Fruit fly (Drosophila melanogaster) whole organism, prepupa: ENCODE data around the gene TAF1B.

Source experiments
- CG10631 ChIP-seq: fragments of 200-800 bp; sonication (Bioruptor generic); optimal IDR thresholded peaks from 2 replicates; lab custom pipeline; 2016; ENCODE audit warnings: missing biosample characterization, missing genetic modification characterization
- CG10669 ChIP-seq: fragments of 200-800 bp; sonication (Bioruptor generic); optimal IDR thresholded peaks from 3 replicates; lab custom pipeline; 2018; ENCODE audit warnings: missing biosample characterization, mild to moderate bottlenecking, missing genetic modification characterization, moderate library complexity
- CG11294 ChIP-seq: fragments of 200-800 bp; sonication (Bioruptor generic); IDR thresholded peaks from 2 replicates; pipeline ENCODE4 v1.3.6; 2022; ENCODE audit warnings: missing biosample characterization, missing genetic modification characterization
- CG11762 ChIP-seq: fragments of 200-800 bp; sonication (Bioruptor generic); optimal IDR thresholded peaks from 3 replicates; lab custom pipeline; 2016; ENCODE audit warnings: missing biosample characterization, missing genetic modification characterization; ENCODE audit not compliant: insufficient read depth
- CG15336 ChIP-seq: fragments of 200-800 bp; sonication (Bioruptor generic); IDR thresholded peaks from 2 replicates; pipeline ENCODE4 v1.3.6; 2022; ENCODE audit warnings: missing biosample characterization, missing genetic modification characterization
- CG1621 ChIP-seq: fragments of 200-800 bp; sonication (Bioruptor generic); optimal IDR thresholded peaks from 3 replicates; lab custom pipeline; 2018; ENCODE audit warnings: missing biosample characterization, mild to moderate bottlenecking, missing genetic modification characterization
- CG3032 ChIP-seq: fragments of 200-800 bp; optimal IDR thresholded peaks from 2 replicates; lab custom pipeline; 2019; ENCODE audit warnings: missing biosample characterization, mild to moderate bottlenecking, missing genetic modification characterization, moderate library complexity
- CG31627 ChIP-seq: fragments of 200-800 bp; sonication (Bioruptor generic); optimal IDR thresholded peaks from 3 replicates; lab custom pipeline; 2016; ENCODE audit warnings: missing biosample characterization, missing genetic modification characterization
- CG34406 ChIP-seq: fragments of 200-800 bp; sonication (Bioruptor generic); optimal IDR thresholded peaks from 3 replicates; lab custom pipeline; 2016; ENCODE audit warnings: missing biosample characterization, missing genetic modification characterization
- CG6163 ChIP-seq: fragments of 200-800 bp; sonication (Bioruptor generic); IDR thresholded peaks from 3 replicates; pipeline ENCODE4 v1.3.6; 2022; ENCODE audit warnings: missing biosample characterization, missing genetic modification characterization
- CG6792 ChIP-seq: fragments of 200-800 bp; sonication (Bioruptor generic); optimal IDR thresholded peaks from 3 replicates; lab custom pipeline; 2016; ENCODE audit warnings: missing biosample characterization, missing genetic modification characterization
- CG6808 ChIP-seq: fragments of 200-800 bp; sonication (Bioruptor generic); optimal IDR thresholded peaks from 3 replicates; lab custom pipeline; 2017; ENCODE audit warnings: missing biosample characterization, missing genetic modification characterization, mild to moderate bottlenecking, moderate library complexity, missing genetic modification reagents
- CG6854 ChIP-seq: fragments of 200-800 bp; sonication (Bioruptor generic); optimal IDR thresholded peaks from 2 replicates; lab custom pipeline; 2017; ENCODE audit warnings: missing biosample characterization, mild to moderate bottlenecking, missing genetic modification characterization
- CG7368 ChIP-seq: fragments of 200-800 bp; sonication (Bioruptor generic); optimal IDR thresholded peaks from 3 replicates; lab custom pipeline; 2016; ENCODE audit warnings: missing biosample characterization, missing genetic modification characterization
- CG8119 ChIP-seq: fragments of 200-800 bp; sonication (Bioruptor generic); IDR thresholded peaks from 3 replicates; pipeline ENCODE4 v1.3.6; 2022; ENCODE audit warnings: missing biosample characterization, missing genetic modification characterization
- CG8632 ChIP-seq: fragments of 200-800 bp; sonication (Bioruptor generic); optimal IDR thresholded peaks from 3 replicates; lab custom pipeline; 2016; ENCODE audit warnings: missing biosample characterization, missing genetic modification characterization
- CG9139 ChIP-seq: fragments of 200-800 bp; sonication (Bioruptor generic); optimal IDR thresholded peaks from 3 replicates; lab custom pipeline; 2017; ENCODE audit warnings: missing biosample characterization, mild to moderate bottlenecking, missing genetic modification characterization
- Eip75B ChIP-seq: fragments of 200-800 bp; sonication (Bioruptor generic); optimal IDR thresholded peaks from 3 replicates; lab custom pipeline; 2016; ENCODE audit warnings: missing biosample characterization, missing genetic modification characterization
- Eip78C ChIP-seq: fragments of 200-800 bp; sonication (Bioruptor generic); peaks from one replicate; lab custom pipeline; 2016; ENCODE audit warnings: missing biosample characterization, missing genetic modification characterization
- Eip93F ChIP-seq: fragments of 200-800 bp; sonication (Bioruptor generic); optimal IDR thresholded peaks from 2 replicates; lab custom pipeline; 2016; ENCODE audit warnings: missing biosample characterization, mild to moderate bottlenecking, missing genetic modification characterization
- Ets21C ChIP-seq: fragments of 200-800 bp; sonication (Bioruptor generic); optimal IDR thresholded peaks from 3 replicates; lab custom pipeline; 2016; ENCODE audit warnings: missing biosample characterization, missing genetic modification characterization
- Gug ChIP-seq: fragments of 200-800 bp; sonication (Bioruptor generic); IDR thresholded peaks from 2 replicates; pipeline ENCODE4 v1.3.6; 2022; ENCODE audit warnings: missing biosample characterization, missing genetic modification characterization
- Hr38 ChIP-seq: sonication (Bioruptor generic); optimal IDR thresholded peaks from 2 replicates; lab custom pipeline; 2016; ENCODE audit warnings: missing biosample characterization, missing genetic modification characterization
- Hr4 ChIP-seq: fragments of 200-800 bp; sonication (Bioruptor generic); optimal IDR thresholded peaks from 3 replicates; lab custom pipeline; 2016; ENCODE audit warnings: missing biosample characterization, missing genetic modification characterization
- Met ChIP-seq: fragments of 200-800 bp; sonication (Bioruptor generic); optimal IDR thresholded peaks from 3 replicates; lab custom pipeline; 2016; ENCODE audit warnings: missing biosample characterization, missing genetic modification characterization
- OdsH ChIP-seq: fragments of 200-800 bp; sonication (Bioruptor generic); optimal IDR thresholded peaks from 3 replicates; lab custom pipeline; 2016; ENCODE audit warnings: missing biosample characterization, missing genetic modification characterization
- Smox ChIP-seq: fragments of 200-800 bp; sonication (Bioruptor generic); optimal IDR thresholded peaks from 3 replicates; lab custom pipeline; 2016; ENCODE audit warnings: missing biosample characterization, missing genetic modification characterization
- Sox102F ChIP-seq: fragments of 200-800 bp; sonication (Bioruptor generic); optimal IDR thresholded peaks from 2 replicates; lab custom pipeline; 2016; ENCODE audit warnings: missing biosample characterization, mild to moderate bottlenecking, missing genetic modification characterization
- Sox14 ChIP-seq: fragments of 200-800 bp; sonication (Bioruptor generic); optimal IDR thresholded peaks from 3 replicates; lab custom pipeline; 2016; ENCODE audit warnings: missing biosample characterization, missing genetic modification characterization
- Sox15 ChIP-seq: fragments of 200-800 bp; sonication (Bioruptor generic); optimal IDR thresholded peaks from 3 replicates; lab custom pipeline; 2016; ENCODE audit warnings: missing biosample characterization, missing genetic modification characterization
- achi ChIP-seq: fragments of 200-800 bp; sonication (Bioruptor generic); optimal IDR thresholded peaks from 3 replicates; lab custom pipeline; 2016; ENCODE audit warnings: missing biosample characterization, missing genetic modification characterization
- cyc ChIP-seq: fragments of 200-800 bp; sonication (Bioruptor generic); optimal IDR thresholded peaks from 3 replicates; lab custom pipeline; 2016; ENCODE audit warnings: missing biosample characterization, missing genetic modification characterization
- dsx ChIP-seq: fragments of 200-800 bp; optimal IDR thresholded peaks from 3 replicates; lab custom pipeline; 2019; ENCODE audit warnings: missing biosample characterization, mild to moderate bottlenecking, missing genetic modification characterization, moderate library complexity; ENCODE audit not compliant: poor library complexity, severe bottlenecking
- eg ChIP-seq: fragments of 200-800 bp; sonication (Bioruptor generic); IDR thresholded peaks from 3 replicates; pipeline ENCODE4 v1.3.6; 2022; ENCODE audit warnings: missing biosample characterization, missing genetic modification characterization
- esn ChIP-seq: fragments of 200-800 bp; sonication (Bioruptor generic); optimal IDR thresholded peaks from 2 replicates; lab custom pipeline; 2016; ENCODE audit warnings: missing biosample characterization, mild to moderate bottlenecking, missing genetic modification characterization, moderate library complexity
- fd59A ChIP-seq: fragments of 200-800 bp; sonication (Bioruptor generic); optimal IDR thresholded peaks from 2 replicates; lab custom pipeline; 2017; ENCODE audit warnings: missing biosample characterization, mild to moderate bottlenecking, missing genetic modification characterization, missing genetic modification reagents
- fd85E ChIP-seq: fragments of 200-800 bp; sonication (Bioruptor generic); optimal IDR thresholded peaks from 3 replicates; lab custom pipeline; 2016; ENCODE audit warnings: missing biosample characterization, missing genetic modification characterization
- lz ChIP-seq: fragments of 200-800 bp; sonication (Bioruptor generic); optimal IDR thresholded peaks from 3 replicates; lab custom pipeline; 2016; ENCODE audit warnings: missing biosample characterization, missing genetic modification characterization
- net ChIP-seq: fragments of 200-800 bp; sonication (Bioruptor generic); optimal IDR thresholded peaks from 3 replicates; lab custom pipeline; 2016; ENCODE audit warnings: missing biosample characterization, missing genetic modification characterization
- pdm3 ChIP-seq: fragments of 200-800 bp; sonication (Bioruptor generic); optimal IDR thresholded peaks from 3 replicates; lab custom pipeline; 2016; ENCODE audit warnings: missing biosample characterization, missing genetic modification characterization
- spab ChIP-seq: fragments of 200-800 bp; sonication (Bioruptor generic); optimal IDR thresholded peaks from 2 replicates; lab custom pipeline; 2017; ENCODE audit warnings: missing biosample characterization, mild to moderate bottlenecking, missing genetic modification characterization, missing genetic modification reagents
- ss ChIP-seq, 2 experiments: fragments of 200-800 bp; sonication (Bioruptor generic); optimal IDR thresholded peaks; 2 replicates in 1 of 2; 3 replicates in 1 of 2; lab custom pipeline; 2017 to 2018; ENCODE audit warnings: mild to moderate bottlenecking in 2 of 2, missing biosample characterization in 2 of 2, missing genetic modification characterization in 2 of 2, moderate library complexity in 1 of 2
- svp ChIP-seq: fragments of 200-800 bp; sonication (Bioruptor generic); peaks from one replicate; lab custom pipeline; 2016; ENCODE audit warnings: missing biosample characterization, missing genetic modification characterization
- topi ChIP-seq: fragments of 200-800 bp; sonication (Bioruptor generic); optimal IDR thresholded peaks from 3 replicates; lab custom pipeline; 2016; ENCODE audit warnings: missing biosample characterization, missing genetic modification characterization
- vri ChIP-seq: fragments of 200-800 bp; sonication (Bioruptor generic); optimal IDR thresholded peaks from 3 replicates; lab custom pipeline; 2016; ENCODE audit warnings: missing biosample characterization, mild to moderate bottlenecking, missing genetic modification characterization

TAF1B gene

DNA sequence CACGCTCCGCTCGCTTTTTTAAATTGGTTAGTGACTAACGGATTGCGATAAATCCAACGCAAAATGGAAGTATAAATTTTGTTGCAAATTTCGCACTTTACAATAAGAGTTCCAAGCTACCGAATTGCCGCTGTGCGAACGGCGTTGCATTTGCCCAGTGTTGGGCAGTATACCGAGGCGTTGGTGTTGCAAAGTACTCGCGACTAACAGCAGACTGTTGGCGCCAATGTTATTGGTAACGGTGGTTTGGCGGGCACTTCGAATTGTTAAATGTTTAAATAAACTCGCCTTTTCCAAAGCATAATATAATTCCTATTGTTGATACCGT is 9.7 kb downstream of the TAF1B start (continued):
- TF ChIP-seq CG10631 (GFP tag; lab: Kevin White, UChicago), result no peak
- peak; percentile 61 for TF ChIP-seq CG6163 (GFP tag; lab: Robert Waterston, UW)
- no peak for TF ChIP-seq Hr38 (GFP tag; lab: Kevin White, UChicago)
- TF ChIP-seq CG6792, result peak; percentile 31
- TF ChIP-seq dsx (GFP tag; lab: Kevin White, UChicago), result peak; percentile 41
- TF ChIP-seq cyc, result peak; percentile 53
- TF ChIP-seq CG31627 (GFP tag; lab: Kevin White, UChicago), result peak; percentile 55
- no peak for TF ChIP-seq CG8632
- TF ChIP-seq CG6854, result no peak
- peak; percentile 29 for TF ChIP-seq Eip75B
- TF ChIP-seq topi (GFP tag; lab: Kevin White, UChicago), result peak; percentile 43
- TF ChIP-seq achi (GFP tag; lab: Kevin White, UChicago), result peak; percentile 33
- TF ChIP-seq lz (GFP tag; lab: Kevin White, UChicago), result peak; percentile 50
- peak; percentile 65 for TF ChIP-seq esn (GFP tag; lab: Kevin White, UChicago)
- peak; percentile 21 for TF ChIP-seq pdm3 (GFP tag; lab: Kevin White, UChicago)

DNA sequence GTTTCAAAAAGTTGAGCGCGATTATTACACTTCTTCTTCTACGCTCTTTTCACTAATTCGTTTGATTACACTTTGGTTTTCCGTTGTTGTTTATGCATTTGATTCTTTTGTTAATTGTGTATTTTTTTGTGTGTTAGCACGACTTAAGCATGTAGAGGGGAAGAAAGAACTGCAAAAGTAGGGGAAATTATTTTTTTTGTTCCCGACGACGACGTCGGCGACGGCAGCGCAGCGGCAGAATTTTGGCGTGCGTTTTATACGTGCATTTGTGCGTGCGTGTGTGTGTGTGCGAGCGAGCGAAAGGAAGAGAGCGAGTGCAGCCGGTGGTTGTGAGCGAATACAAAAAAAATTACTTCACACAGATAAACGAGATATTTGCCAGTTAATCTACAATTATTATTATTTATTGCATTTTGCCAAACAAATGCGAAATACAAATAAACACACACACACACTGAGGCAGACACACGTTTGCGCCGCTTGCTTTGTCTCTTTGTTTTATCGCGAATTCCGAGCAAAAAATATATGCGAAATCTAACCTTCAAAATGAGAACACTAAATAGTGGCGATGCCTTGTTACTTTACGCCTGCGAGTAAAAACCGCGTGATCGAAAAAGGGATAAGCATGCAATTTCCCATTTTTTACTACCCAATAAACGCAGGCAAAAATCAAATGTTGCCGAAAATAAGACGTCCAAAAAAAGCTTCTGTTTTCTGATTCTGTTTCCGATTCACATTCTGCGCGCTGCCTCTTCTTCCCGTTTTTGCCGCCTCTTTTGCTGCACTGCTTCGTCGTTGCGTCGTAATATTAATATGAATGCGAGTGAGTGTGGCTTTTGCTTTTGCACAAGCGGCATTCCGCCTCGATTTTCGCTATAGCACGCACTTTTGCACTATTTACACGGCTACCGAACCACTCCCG is 10.3 kb downstream of the TAF1B start:
- TF ChIP-seq Gug (no peak), CG3032 (tag; lab: Kevin White, UChicago) (no peak), eg (GFP tag; lab: Robert Waterston, UW) (peak; percentile 45; the same call in 1 of the 3 replicates), Eip78C (peak; percentile 75), CG6854 (no peak), fd85E (GFP tag; lab: Kevin White, UChicago) (peak; percentile 29), vri (GFP tag; lab: Kevin White, UChicago) (peak; percentile 80), CG9139 (GFP tag; lab: Kevin White, UChicago) (peak; percentile 3), CG6163 (GFP tag; lab: Robert Waterston, UW) (peak; percentile 35; the same call in 2 of the 3 replicates), ss (GFP tag; optimal IDR thresholded peaks at IDR 0.05; lab: Kevin White, UChicago) (peak in 1 of 2 experiments; percentile 48), Sox14 (peak; percentile 56)

DNA sequence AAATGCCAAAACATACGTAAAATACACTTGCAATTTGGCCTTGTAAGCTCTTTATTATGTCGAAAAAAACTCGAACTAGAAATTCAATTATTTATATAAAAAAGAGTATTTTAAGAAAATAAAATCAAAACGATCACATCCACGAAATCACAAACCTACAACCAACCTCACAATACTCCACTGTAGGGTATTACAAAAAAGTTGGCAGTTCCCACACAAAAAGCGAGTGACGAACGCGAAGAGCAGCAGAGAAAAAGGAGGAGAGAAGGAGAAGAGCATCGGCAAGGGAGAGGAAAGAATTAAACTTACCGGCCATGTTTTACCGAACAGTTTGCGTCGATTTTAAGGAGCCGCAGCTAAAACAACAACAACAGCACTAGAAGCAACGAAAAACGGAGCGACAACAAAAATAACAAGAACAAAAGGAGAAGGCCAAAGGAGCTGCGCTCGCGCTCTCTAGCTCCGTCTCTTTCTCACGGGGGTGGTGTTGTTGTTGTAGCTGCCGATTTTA is 11.0 kb downstream of the TAF1B start:
- TF ChIP-seq CG6808 (GFP tag; lab: Kevin White, UChicago) (peak; percentile 30), svp (peak; percentile 71), Met (GFP tag; lab: Kevin White, UChicago) (peak; percentile 46), fd59A (GFP tag; lab: Kevin White, UChicago) (no peak), Gug (no peak), CG11294 (GFP tag; lab: Robert Waterston, UW) (0 out of 2 replicates have a peak, but pooled peaks have one; percentile 9), fd85E (GFP tag; lab: Kevin White, UChicago) (no peak), CG10631 (GFP tag; lab: Kevin White, UChicago) (peak; percentile 52), lz (GFP tag; lab: Kevin White, UChicago) (peak; percentile 30), Eip75B (peak; percentile 4), pdm3 (GFP tag; lab: Kevin White, UChicago) (peak; percentile 49), CG11762 (GFP tag; lab: Kevin White, UChicago) (no peak), CG8119 (GFP tag; lab: Robert Waterston, UW) (peak; percentile 15; the same call in 1 of the 3 replicates), spab (GFP tag; lab: Kevin White, UChicago) (no peak), CG15336 (GFP tag; lab: Robert Waterston, UW) (no peak), CG1621 (tag; lab: Kevin White, UChicago) (no peak), cyc (peak; percentile 15), esn (GFP tag; lab: Kevin White, UChicago) (peak; percentile 51), CG10669 (peak; percentile 14), CG34406 (GFP tag; lab: Kevin White, UChicago) (peak; percentile 10), net (GFP tag; lab: Kevin White, UChicago) (peak; percentile 39), Hr4 (GFP tag; lab: Kevin White, UChicago) (peak; percentile 46), Eip93F (GFP tag; lab: Kevin White, UChicago) (peak; percentile 23), Eip78C (peak; percentile 90), Ets21C (no peak), OdsH (GFP tag; lab: Kevin White, UChicago) (peak; percentile 45), Sox14 (no peak), CG7368 (GFP tag; lab: Kevin White, UChicago) (no peak), Sox15 (GFP tag; lab: Kevin White, UChicago) (no peak), Sox102F (GFP tag; lab: Kevin White, UChicago) (peak; percentile 55), Smox (peak; percentile 48), CG9139 (GFP tag; lab: Kevin White, UChicago) (no peak)
